Fruit fly (Drosophila melanogaster) whole organism, wandering third instar larva: Measurements from ENCODE around the gene gdl-ORF39.
A peak's percentile ranks its signal among the peaks of the same experiment; 100 is the strongest.

Experiments
- Abd-B ChIP-seq: fragments of >200 bp; optimal IDR thresholded peaks from 2 replicates; lab custom pipeline; 2017; ENCODE audit warnings: missing biosample characterization, missing genetic modification characterization
- CG9705 ChIP-seq: fragments of 200-800 bp; sonication (Bioruptor generic); optimal IDR thresholded peaks from 2 replicates; lab custom pipeline; 2018; ENCODE audit warnings: missing biosample characterization, mild to moderate bottlenecking, missing genetic modification characterization
- Dfd ChIP-seq: fragments of >200 bp; optimal IDR thresholded peaks from 2 replicates; lab custom pipeline; 2017; ENCODE audit warnings: missing biosample characterization, missing genetic modification characterization
- GATAd ChIP-seq: sonication (Bioruptor generic); optimal IDR thresholded peaks from 2 replicates; lab custom pipeline; 2016; ENCODE audit warnings: missing biosample characterization, missing genetic modification characterization
- Hnf4 ChIP-seq: fragments of 200-800 bp; sonication (Bioruptor generic); optimal IDR thresholded peaks from 2 replicates; lab custom pipeline; 2016; ENCODE audit warnings: missing biosample characterization, mild to moderate bottlenecking, missing genetic modification characterization
- Hr78 ChIP-seq: fragments of >200 bp; optimal IDR thresholded peaks from 2 replicates; lab custom pipeline; 2017; ENCODE audit warnings: missing biosample characterization, missing genetic modification characterization
- Mio ChIP-seq: sonication (Bioruptor generic); optimal IDR thresholded peaks from 2 replicates; lab custom pipeline; 2016; ENCODE audit warnings: missing biosample characterization, missing genetic modification characterization
- Myc ChIP-seq: fragments of >200 bp; optimal IDR thresholded peaks from 2 replicates; lab custom pipeline; 2017
- N ChIP-seq: fragments of >200 bp; optimal IDR thresholded peaks from 2 replicates; lab custom pipeline; 2018; ENCODE audit warnings: missing biosample characterization, missing external identifiers, missing genetic modification characterization
- OdsH ChIP-seq: fragments of 200-800 bp; sonication (Bioruptor generic); optimal IDR thresholded peaks from 2 replicates; lab custom pipeline; 2016; ENCODE audit warnings: missing biosample characterization, mild to moderate bottlenecking, missing genetic modification characterization
- Rel ChIP-seq, 2 experiments: fragments of 200-800 bp; sonication (Bioruptor generic) in 1 of 2; optimal IDR thresholded peaks; 2 replicates in 1 of 2; 3 replicates in 1 of 2; lab custom pipeline; 2016 to 2019; ENCODE audit warnings: mild to moderate bottlenecking in 2 of 2, missing biosample characterization in 2 of 2, missing genetic modification characterization in 2 of 2, moderate library complexity in 1 of 2
- Vsx2 ChIP-seq: fragments of 200-300, 225-300 bp; sonication (Bioruptor generic); optimal IDR thresholded peaks from 2 replicates; lab custom pipeline; 2018; ENCODE audit warnings: missing biosample characterization, missing genetic modification characterization; ENCODE audit not compliant: partially characterized antibody
- br ChIP-seq: fragments of 200-800 bp; sonication (Bioruptor generic); optimal IDR thresholded peaks from 2 replicates; lab custom pipeline; 2016; ENCODE audit warnings: missing biosample characterization, missing genetic modification characterization
- brk ChIP-seq: fragments of 200-800 bp; sonication (Bioruptor generic); optimal IDR thresholded peaks from 2 replicates; lab custom pipeline; 2016; ENCODE audit warnings: missing biosample characterization, mild to moderate bottlenecking, missing genetic modification characterization
- dl ChIP-seq, 2 experiments: fragments of 175-275, 200-275 bp in 1 of 2; fragments of 200-275 bp in 1 of 2; sonication (Bioruptor generic); optimal IDR thresholded peaks; lab custom pipeline; 2018; ENCODE audit warnings: mild to moderate bottlenecking in 2 of 2, missing biosample characterization in 2 of 2, missing genetic modification characterization in 2 of 2, moderate library complexity in 2 of 2; ENCODE audit not compliant: partially characterized antibody in 2 of 2, insufficient read depth in 1 of 2
- dmrt93B ChIP-seq: fragments of 200-800 bp; sonication (Bioruptor generic); optimal IDR thresholded peaks from 2 replicates; lab custom pipeline; 2018; ENCODE audit warnings: missing biosample characterization, mild to moderate bottlenecking, missing genetic modification characterization
- dsf ChIP-seq: sonication (Bioruptor generic); optimal IDR thresholded peaks from 2 replicates; lab custom pipeline; 2016; ENCODE audit warnings: missing biosample characterization, missing genetic modification characterization, borderline replicate concordance
- ey ChIP-seq: fragments of 200-800 bp; sonication (Bioruptor generic); optimal IDR thresholded peaks from 2 replicates; lab custom pipeline; 2016; ENCODE audit warnings: missing biosample characterization, missing genetic modification characterization
- foxo ChIP-seq, 2 experiments: fragments of 200-800 bp; sonication (Bioruptor generic); optimal IDR thresholded peaks; 2 replicates in 1 of 2; 3 replicates in 1 of 2; lab custom pipeline; 2016 to 2017; ENCODE audit warnings: missing biosample characterization in 2 of 2, missing genetic modification characterization in 2 of 2
- fru ChIP-seq: fragments of 200-800 bp; sonication (Bioruptor generic); optimal IDR thresholded peaks from 3 replicates; lab custom pipeline; 2016; ENCODE audit warnings: missing biosample characterization, mild to moderate bottlenecking, missing genetic modification characterization
- lola ChIP-seq: fragments of >200 bp; optimal IDR thresholded peaks from 2 replicates; lab custom pipeline; 2017; ENCODE audit warnings: missing biosample characterization, missing genetic modification characterization
- pan ChIP-seq: fragments of >200 bp; optimal IDR thresholded peaks from 2 replicates; lab custom pipeline; 2017
- psq ChIP-seq: fragments of 200-800 bp; sonication (Bioruptor generic); optimal IDR thresholded peaks from 3 replicates; lab custom pipeline; 2017; ENCODE audit warnings: missing biosample characterization, mild to moderate bottlenecking, missing genetic modification characterization, moderate library complexity
- rgr ChIP-seq: fragments of 200-800 bp; sonication (Bioruptor generic); optimal IDR thresholded peaks from 3 replicates; lab custom pipeline; 2016; ENCODE audit warnings: missing biosample characterization, mild to moderate bottlenecking, missing genetic modification characterization
- sage ChIP-seq: fragments of 200-800 bp; sonication (Bioruptor generic); optimal IDR thresholded peaks from 2 replicates; lab custom pipeline; 2016; ENCODE audit warnings: missing biosample characterization, mild to moderate bottlenecking, missing genetic modification characterization
- sv ChIP-seq: fragments of 200-800 bp; sonication (Bioruptor generic); optimal IDR thresholded peaks from 3 replicates; lab custom pipeline; 2016; ENCODE audit warnings: missing biosample characterization, missing genetic modification characterization
- tai ChIP-seq: sonication (Bioruptor generic); optimal IDR thresholded peaks from 2 replicates; lab custom pipeline; 2016; ENCODE audit warnings: missing biosample characterization, missing genetic modification characterization
- usp ChIP-seq: fragments of >200 bp; optimal IDR thresholded peaks from 2 replicates; lab custom pipeline; 2017; ENCODE audit warnings: missing biosample characterization, missing genetic modification characterization

Gene gdl-ORF39

DNA sequence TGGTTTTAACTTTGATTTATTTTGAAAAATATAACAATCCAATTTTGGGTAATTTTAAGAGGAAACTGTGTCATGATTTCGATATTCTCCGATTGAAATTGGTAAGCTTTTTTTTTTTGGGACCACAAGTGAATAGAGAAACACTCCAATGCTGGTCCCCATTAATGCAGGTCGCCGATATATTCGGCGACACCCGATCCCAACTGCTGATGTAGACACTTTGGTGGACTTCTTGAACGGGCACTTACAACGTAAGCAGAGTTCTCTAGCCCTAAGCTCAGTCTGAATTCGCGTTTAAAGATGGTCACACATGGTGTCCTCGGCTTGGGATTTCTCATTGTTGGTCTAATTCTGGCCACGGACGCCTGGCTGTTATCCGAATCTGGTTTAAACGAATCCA, 11.1 kb downstream of the gdl-ORF39 start, which contains the start of gene yellow-k:
TSS of gene yellow-k (plus strand) at position 301 of the 400 bp plus-strand sequence.
- no peak for TF ChIP-seq brk (GFP tag; lab: Kevin White, UChicago)
- no peak for TF ChIP-seq rgr (GFP tag; lab: Kevin White, UChicago)
- no peak for TF ChIP-seq fru (GFP tag; lab: Kevin White, UChicago)
- TF ChIP-seq CG9705 (GFP tag; lab: Kevin White, UChicago): no peak
- TF ChIP-seq dmrt93B: no peak
- no peak for TF ChIP-seq dl (GFP tag; optimal IDR thresholded peaks at IDR 0.05; lab: Kevin White, UChicago; ENCODE audit: insufficient read depth in 1 of 2, partially characterized antibody in 2 of 2)
- TF ChIP-seq Vsx2 (GFP tag; lab: Kevin White, UChicago): no peak
- no peak for TF ChIP-seq lola
- no peak for TF ChIP-seq N (GFP tag; lab: Kevin White, UChicago)
- TF ChIP-seq foxo (GFP tag; optimal IDR thresholded peaks at IDR 0.05; lab: Kevin White, UChicago): no peak
- TF ChIP-seq Dfd: no peak
- no peak for TF ChIP-seq ey
- TF ChIP-seq psq: no peak
- TF ChIP-seq dsf (GFP tag; lab: Kevin White, UChicago): no peak

DNA sequence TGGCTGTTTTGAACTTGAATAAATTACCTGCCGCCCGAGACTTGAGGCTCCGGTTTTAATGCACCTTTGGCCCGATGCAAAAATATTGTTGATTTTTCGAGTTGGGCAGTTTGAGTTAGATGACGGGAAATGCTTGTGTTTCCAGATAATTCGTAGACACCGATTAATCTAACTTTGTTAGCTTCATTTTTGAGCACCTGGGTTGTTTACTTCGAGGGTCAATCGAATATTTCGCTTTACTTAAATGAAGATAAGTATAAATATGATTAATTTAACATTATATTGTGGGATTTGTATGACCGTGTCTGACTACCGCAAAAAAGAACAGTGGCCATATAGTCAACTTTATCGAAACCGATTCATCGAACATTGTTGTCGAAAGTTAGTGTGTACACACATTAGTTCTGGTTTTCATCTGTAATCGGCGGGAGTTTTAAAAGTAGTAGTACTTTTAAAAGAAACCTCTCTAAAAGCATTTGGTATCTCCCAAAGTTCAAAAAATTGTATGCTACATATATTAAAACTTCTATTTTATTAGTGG, 14.6 kb downstream of the gdl-ORF39 start, which contains the start of gene CG7945:
TSS of gene CG7945 (minus strand) at position 332 of the 541 bp plus-strand sequence.
- TF ChIP-seq GATAd (GFP tag; lab: Kevin White, UChicago) (no peak), Hnf4 (peak; percentile 5), Rel (GFP tag; optimal IDR thresholded peaks at IDR 0.05; lab: Kevin White, UChicago) (peak; percentile 47), Rel (tag; optimal IDR thresholded peaks at IDR 0.05; lab: Kevin White, UChicago) (peak; percentile 99), sage (GFP tag; lab: Kevin White, UChicago) (peak; percentile 48)

- TF ChIP-seq dl (GFP tag; optimal IDR thresholded peaks at IDR 0.05; lab: Kevin White, UChicago; ENCODE audit: insufficient read depth in 1 of 2, partially characterized antibody in 2 of 2): no peak
- no peak for TF ChIP-seq rgr (GFP tag; lab: Kevin White, UChicago)
- no peak for TF ChIP-seq pan (lab: Kevin White, UChicago)
- no peak for TF ChIP-seq GATAd (GFP tag; lab: Kevin White, UChicago)
- no peak for TF ChIP-seq dmrt93B
- no peak for TF ChIP-seq br
- no peak for TF ChIP-seq Dfd
- no peak for TF ChIP-seq Hr78 (GFP tag; lab: Kevin White, UChicago)
- no peak for TF ChIP-seq OdsH
These were observed 15.9 kb downstream of the gdl-ORF39 start, which contains the start of gene CG33986 for dm6 chr3L:15525153-15525552. TSS of gene CG33986 (minus strand) at chr3L:15525253.

DNA sequence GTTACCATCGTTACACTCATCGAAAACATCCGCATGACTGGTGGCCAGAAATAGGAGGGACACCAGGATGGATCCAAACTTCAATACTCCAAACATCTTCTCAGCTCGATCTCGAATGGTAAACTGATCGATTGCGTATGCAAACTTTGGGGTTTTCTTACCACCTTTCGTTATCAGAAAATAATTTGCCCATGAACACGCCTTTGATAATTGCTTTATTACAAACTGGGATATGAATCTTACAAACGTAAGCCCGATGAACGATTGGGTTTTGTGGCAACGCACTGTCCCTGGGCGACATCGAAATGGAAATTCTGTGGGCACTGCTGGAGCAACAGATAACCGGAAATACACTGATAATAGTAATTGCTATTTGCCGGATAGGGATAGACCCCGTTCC, 17.5 kb downstream of the gdl-ORF39 start, which contains the start of gene CG33985:
TSS of gene CG33985 (minus strand) at position 101 of the 400 bp plus-strand sequence.
- TF ChIP-seq sv (GFP tag; lab: Kevin White, UChicago) (no peak), tai (GFP tag; lab: Kevin White, UChicago) (no peak), dmrt93B (no peak)

- TF ChIP-seq foxo (GFP tag; optimal IDR thresholded peaks at IDR 0.05; lab: Kevin White, UChicago) (no peak), usp (no peak)
These were observed 18.2 kb downstream of the gdl-ORF39 start, which contains the start of gene CG42729 for dm6 chr3L:15527416-15527815. TSS of gene CG42729 (minus strand) at chr3L:15527516.

DNA sequence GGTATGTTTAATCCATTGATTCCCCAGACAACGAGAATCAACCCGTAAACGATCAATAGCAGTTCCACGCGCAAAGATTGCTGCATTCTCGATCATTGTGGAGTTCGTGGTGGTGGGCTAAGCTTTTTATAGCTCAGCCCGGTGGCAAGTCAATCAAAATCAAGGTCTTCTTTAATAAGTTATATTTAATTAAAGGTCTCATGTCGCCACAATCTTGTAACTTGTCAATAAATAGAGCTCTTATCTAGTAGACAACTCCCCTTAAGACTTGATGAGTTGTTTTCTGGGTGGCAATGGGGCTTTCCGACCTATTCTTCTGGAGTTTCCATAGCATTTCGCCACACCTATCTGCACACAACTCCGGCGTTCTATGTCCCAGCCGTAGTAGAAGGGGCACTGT, 18.9 kb downstream of the gdl-ORF39 start, which contains the start of gene CG42728:
TSS of gene CG42728 (minus strand) at position 101 of the 400 bp plus-strand sequence.
- TF ChIP-seq Abd-B (GFP tag; lab: Kevin White, UChicago) (no peak), Myc (no peak), Hr78 (GFP tag; lab: Kevin White, UChicago) (no peak), fru (GFP tag; lab: Kevin White, UChicago) (no peak), dl (GFP tag; optimal IDR thresholded peaks at IDR 0.05; lab: Kevin White, UChicago; ENCODE audit: insufficient read depth in 1 of 2, partially characterized antibody in 2 of 2) (no peak), tai (GFP tag; lab: Kevin White, UChicago) (no peak), Mio (GFP tag; lab: Kevin White, UChicago) (no peak)
